Worm (Caenorhabditis elegans) whole organism, midembryonic: Measurements from ENCODE around the gene dot-1.3.

Experiments
- cog-1 ChIP-seq: sonication (generic microtip); optimal IDR thresholded peaks from 2 replicates; lab custom pipeline; 2016; ENCODE audit warnings: missing genetic modification characterization, missing compliant biosample characterization
- flt-1 ChIP-seq: fragments of 200-800 bp; sonication (Bioruptor generic); IDR thresholded peaks from 2 replicates; pipeline ENCODE4 v1.3.6; 2022; ENCODE audit warnings: missing genetic modification characterization, missing compliant biosample characterization
- ztf-23 ChIP-seq: fragments of 200-800 bp; sonication (Bioruptor generic); IDR thresholded peaks from 2 replicates; pipeline ENCODE4 v1.3.6; 2022; ENCODE audit warnings: missing genetic modification reagents, missing genetic modification characterization, missing compliant biosample characterization

DNA sequence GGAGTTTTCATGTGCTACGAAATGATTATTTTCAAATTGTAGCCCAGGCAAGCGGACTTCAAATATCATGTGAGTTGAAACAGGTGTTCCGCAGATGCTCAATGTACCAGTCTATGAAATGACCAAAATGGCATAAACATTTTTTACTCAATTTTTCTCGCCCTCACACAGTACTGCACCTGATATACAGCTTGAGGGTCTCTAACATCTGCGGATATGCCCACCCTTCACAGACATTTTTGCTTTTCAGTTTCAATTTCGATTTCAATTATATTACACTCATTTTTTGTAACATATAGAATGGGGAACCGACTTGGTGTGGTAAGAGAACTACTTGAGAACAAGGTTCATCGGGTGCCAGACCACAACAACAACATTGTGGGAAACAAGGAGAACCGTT, 44.1 kb upstream of the dot-1.3 start, which contains the start of gene F42F12.11:
- TF ChIP-seq flt-1 (no peak), cog-1 (no peak), ztf-23 (GFP tag; lab: Robert Waterston, UW) (no peak)
